Fruit fly (Drosophila melanogaster) whole organism, embryonic: ENCODE data around the gene BNIP3.

Experiments
- ATbp ChIP-seq: fragments of 200-800 bp; sonication (Bioruptor generic); optimal IDR thresholded peaks from 2 replicates; lab custom pipeline; 2017; ENCODE audit warnings: missing biosample characterization, mild to moderate bottlenecking, missing genetic modification characterization, missing genetic modification reagents
- Asciz ChIP-seq: fragments of 200-800 bp; sonication (Bioruptor generic); optimal IDR thresholded peaks from 2 replicates; lab custom pipeline; 2017; ENCODE audit warnings: missing biosample characterization, mild to moderate bottlenecking, missing genetic modification characterization, missing genetic modification reagents
- CG10209 ChIP-seq: fragments of 200-800 bp; sonication (Bioruptor generic); optimal IDR thresholded peaks from 3 replicates; lab custom pipeline; 2017; ENCODE audit warnings: missing biosample characterization, mild to moderate bottlenecking, missing genetic modification characterization, missing genetic modification reagents
- CG10565 ChIP-seq: fragments of 200-800 bp; sonication (Bioruptor generic); optimal IDR thresholded peaks from 3 replicates; lab custom pipeline; 2016; ENCODE audit warnings: missing biosample characterization, mild to moderate bottlenecking, missing genetic modification characterization
- CG11247 ChIP-seq: fragments of 200-800 bp; sonication (Bioruptor generic); IDR thresholded peaks from 2 replicates; pipeline ENCODE4 v1.3.6; 2022; ENCODE audit warnings: missing biosample characterization, missing genetic modification characterization
- CG11456 ChIP-seq: fragments of 200-800 bp; sonication (Bioruptor generic); IDR thresholded peaks from 3 replicates; pipeline ENCODE4 v1.3.6; 2022; ENCODE audit warnings: missing biosample characterization, missing genetic modification characterization
- CG1529 ChIP-seq: fragments of 200-800 bp; sonication (Bioruptor generic); optimal IDR thresholded peaks from 3 replicates; lab custom pipeline; 2018; ENCODE audit warnings: missing biosample characterization, missing genetic modification characterization
- CG15696 ChIP-seq: fragments of 200-800 bp; sonication (Bioruptor generic); optimal IDR thresholded peaks from 2 replicates; lab custom pipeline; 2019; ENCODE audit warnings: missing biosample characterization, mild to moderate bottlenecking, missing genetic modification characterization, moderate library complexity
- CG18764 ChIP-seq: fragments of 200-800 bp; sonication (Bioruptor generic); optimal IDR thresholded peaks from 3 replicates; lab custom pipeline; 2016; ENCODE audit warnings: missing biosample characterization, missing genetic modification characterization
- CG3281 ChIP-seq: fragments of 200-800 bp; sonication (Bioruptor generic); optimal IDR thresholded peaks from 3 replicates; lab custom pipeline; 2017; ENCODE audit warnings: missing biosample characterization, mild to moderate bottlenecking, missing genetic modification characterization
- CG34376 ChIP-seq: fragments of 200-800 bp; sonication (Bioruptor generic); optimal IDR thresholded peaks from 2 replicates; lab custom pipeline; 2018; ENCODE audit warnings: missing biosample characterization, mild to moderate bottlenecking, missing genetic modification characterization
- CG3995 ChIP-seq: fragments of 200-800 bp; sonication (Bioruptor generic); optimal IDR thresholded peaks from 3 replicates; lab custom pipeline; 2016; ENCODE audit warnings: missing biosample characterization, missing genetic modification characterization
- CG4617 ChIP-seq: fragments of 200-800 bp; sonication (Bioruptor generic); optimal IDR thresholded peaks from 3 replicates; lab custom pipeline; 2016; ENCODE audit warnings: missing biosample characterization, missing genetic modification characterization, borderline replicate concordance
- CG4730 ChIP-seq: fragments of 200-800 bp; sonication (Bioruptor generic); IDR thresholded peaks from 2 replicates; pipeline ENCODE4 v1.3.6; 2022; ENCODE audit warnings: missing biosample characterization, missing genetic modification characterization
- CG5953 ChIP-seq: fragments of 200-800 bp; sonication (Bioruptor generic); IDR thresholded peaks from 2 replicates; pipeline ENCODE4 v1.3.6; 2022; ENCODE audit warnings: missing biosample characterization, missing genetic modification characterization
- CG6765 ChIP-seq: fragments of 200-800 bp; sonication (Bioruptor generic); optimal IDR thresholded peaks from 3 replicates; lab custom pipeline; 2017; ENCODE audit warnings: missing biosample characterization, mild to moderate bottlenecking, missing genetic modification characterization
- CG6854 ChIP-seq: fragments of 200-800 bp; sonication (Bioruptor generic); optimal IDR thresholded peaks from 3 replicates; lab custom pipeline; 2017; ENCODE audit warnings: missing biosample characterization, mild to moderate bottlenecking, missing genetic modification characterization
- CG8089 ChIP-seq: fragments of 200-800 bp; sonication (Bioruptor generic); optimal IDR thresholded peaks from 3 replicates; lab custom pipeline; 2016; ENCODE audit warnings: missing biosample characterization, missing genetic modification characterization
- CG8924 ChIP-seq: fragments of 200-800 bp; optimal IDR thresholded peaks from 3 replicates; lab custom pipeline; 2019; ENCODE audit warnings: missing biosample characterization, mild to moderate bottlenecking, missing genetic modification characterization, moderate library complexity
- CG9215 ChIP-seq: fragments of 200-800 bp; sonication (Bioruptor generic); IDR thresholded peaks from 2 replicates; pipeline ENCODE4 v1.3.6; 2022; ENCODE audit warnings: missing biosample characterization, missing genetic modification characterization
- CrebB ChIP-seq: fragments of 200-800 bp; sonication (Bioruptor generic); optimal IDR thresholded peaks from 3 replicates; lab custom pipeline; 2018; ENCODE audit warnings: missing biosample characterization, mild to moderate bottlenecking, missing genetic modification characterization
- D19A ChIP-seq: fragments of 200-800 bp; optimal IDR thresholded peaks from 3 replicates; lab custom pipeline; 2019; ENCODE audit warnings: missing biosample characterization, mild to moderate bottlenecking, missing genetic modification characterization, moderate library complexity
- Ets97D ChIP-seq: fragments of 200-800 bp; sonication (Bioruptor generic); optimal IDR thresholded peaks from 3 replicates; lab custom pipeline; 2016; ENCODE audit warnings: missing biosample characterization, missing genetic modification characterization
- GATAe ChIP-seq: fragments of 200-800 bp; sonication (Bioruptor generic); conservative IDR thresholded peaks from 2 replicates; pipeline ENCODE4 v1.3.6; 2022; ENCODE audit warnings: missing biosample characterization, missing genetic modification characterization
- HLH4C ChIP-seq: fragments of 200-800 bp; sonication (Bioruptor generic); IDR thresholded peaks from 3 replicates; pipeline ENCODE4 v1.3.6; 2022; ENCODE audit warnings: missing biosample characterization, missing genetic modification characterization; ENCODE audit not compliant: partially characterized antibody
- Hr39 ChIP-seq: fragments of >200 bp; optimal IDR thresholded peaks from 2 replicates; lab custom pipeline; 2017
- Hsf ChIP-seq: fragments of 200-800 bp; sonication (Bioruptor generic); optimal IDR thresholded peaks from 3 replicates; lab custom pipeline; 2016; ENCODE audit warnings: missing biosample characterization, missing genetic modification characterization
- Kr ChIP-seq: fragments of 200-800 bp; sonication (Bioruptor generic); optimal IDR thresholded peaks from 2 replicates; lab custom pipeline; 2017; ENCODE audit warnings: missing biosample characterization, mild to moderate bottlenecking, missing genetic modification characterization
- Lim3 ChIP-seq: fragments of 200-800 bp; sonication (Bioruptor generic); IDR thresholded peaks from 2 replicates; pipeline ENCODE4 v1.3.6; 2022; ENCODE audit warnings: missing biosample characterization, missing genetic modification characterization
- Mad ChIP-seq: fragments of 200-800 bp; sonication (Bioruptor generic); optimal IDR thresholded peaks from 2 replicates; lab custom pipeline; 2016; ENCODE audit warnings: missing biosample characterization, missing genetic modification characterization
- Nf-YB ChIP-seq: fragments of 200-800 bp; sonication (Bioruptor generic); optimal IDR thresholded peaks from 3 replicates; lab custom pipeline; 2019; ENCODE audit warnings: missing biosample characterization, mild to moderate bottlenecking, missing genetic modification characterization, moderate library complexity
- NfI ChIP-seq: fragments of 200-800 bp; sonication (Bioruptor generic); optimal IDR thresholded peaks from 3 replicates; lab custom pipeline; 2018; ENCODE audit warnings: missing biosample characterization, mild to moderate bottlenecking, missing genetic modification characterization, moderate library complexity
- Oaz ChIP-seq: fragments of 200-800 bp; sonication (Bioruptor generic); IDR thresholded peaks from 2 replicates; pipeline ENCODE4 v1.3.6; 2022; ENCODE audit warnings: missing biosample characterization, missing genetic modification characterization
- Six4 ChIP-seq: fragments of 200-800 bp; sonication (Bioruptor generic); optimal IDR thresholded peaks from 2 replicates; lab custom pipeline; 2016; ENCODE audit warnings: missing biosample characterization, missing genetic modification characterization
- aop ChIP-seq: fragments of 200-800 bp; sonication (Bioruptor generic); IDR thresholded peaks from 2 replicates; pipeline ENCODE4 v1.3.6; 2022; ENCODE audit warnings: missing biosample characterization, missing genetic modification characterization
- ash1 ChIP-seq: fragments of 200-800 bp; sonication (Bioruptor generic); optimal IDR thresholded peaks from 2 replicates; lab custom pipeline; 2018; ENCODE audit warnings: missing biosample characterization, mild to moderate bottlenecking, missing genetic modification characterization
- bab2 ChIP-seq: fragments of 200-800 bp; sonication (Bioruptor generic); optimal IDR thresholded peaks from 2 replicates; lab custom pipeline; 2016; ENCODE audit warnings: missing biosample characterization, missing genetic modification characterization
- chinmo ChIP-seq: fragments of 200-800 bp; sonication (Bioruptor generic); IDR thresholded peaks from 4 replicates; pipeline ENCODE4 v1.3.6; 2022; ENCODE audit warnings: missing biosample characterization, missing genetic modification characterization; ENCODE audit not compliant: partially characterized antibody
- ewg ChIP-seq: fragments of 200-800 bp; sonication (Bioruptor generic); optimal IDR thresholded peaks from 3 replicates; lab custom pipeline; 2017; ENCODE audit warnings: mild to moderate bottlenecking, missing biosample characterization, missing genetic modification reagents, missing genetic modification characterization
- h ChIP-seq: fragments of >200 bp; optimal IDR thresholded peaks from 2 replicates; lab custom pipeline; 2017
- hbn ChIP-seq: fragments of 200-800 bp; sonication (Bioruptor generic); IDR thresholded peaks from 2 replicates; pipeline ENCODE4 v1.3.6; 2022; ENCODE audit warnings: missing biosample characterization, missing genetic modification characterization; ENCODE audit not compliant: partially characterized antibody
- lilli ChIP-seq: fragments of 200-800 bp; sonication (Bioruptor generic); optimal IDR thresholded peaks from 3 replicates; lab custom pipeline; 2016; ENCODE audit warnings: missing biosample characterization, missing genetic modification characterization
- mirr ChIP-seq: fragments of 200-800 bp; sonication (Bioruptor generic); optimal IDR thresholded peaks from 3 replicates; lab custom pipeline; 2018; ENCODE audit warnings: missing biosample characterization, mild to moderate bottlenecking, missing genetic modification characterization
- onecut ChIP-seq: fragments of 200-800 bp; sonication (Bioruptor generic); IDR thresholded peaks from 2 replicates; pipeline ENCODE4 v1.3.6; 2022; ENCODE audit warnings: missing biosample characterization, missing genetic modification characterization
- schlank ChIP-seq: fragments of 200-800 bp; sonication (Bioruptor generic); optimal IDR thresholded peaks from 2 replicates; lab custom pipeline; 2018; ENCODE audit warnings: missing biosample characterization, mild to moderate bottlenecking, missing genetic modification characterization
- scrt ChIP-seq: fragments of 200-800 bp; sonication (Bioruptor generic); optimal IDR thresholded peaks from 2 replicates; lab custom pipeline; 2018; ENCODE audit warnings: missing biosample characterization, mild to moderate bottlenecking, missing genetic modification characterization, moderate library complexity
- slbo ChIP-seq: fragments of 200-800 bp; sonication (Bioruptor generic); IDR thresholded peaks from 2 replicates; pipeline ENCODE4 v1.3.6; 2022; ENCODE audit warnings: missing biosample characterization, missing genetic modification characterization
- stc ChIP-seq: fragments of 200-800 bp; sonication (Bioruptor generic); IDR thresholded peaks from 2 replicates; pipeline ENCODE4 v1.3.6; 2022; ENCODE audit warnings: missing biosample characterization, missing genetic modification characterization
- ttk ChIP-seq: fragments of 200-800 bp; sonication (Bioruptor generic); IDR thresholded peaks from 2 replicates; pipeline ENCODE4 v2.1.2; 2022; ENCODE audit warnings: missing biosample characterization, missing genetic modification characterization
- wdn ChIP-seq: fragments of 200-800 bp; sonication (Bioruptor generic); IDR thresholded peaks from 2 replicates; pipeline ENCODE4 v1.3.6; 2022; ENCODE audit warnings: missing biosample characterization, missing genetic modification characterization

BNIP3 gene

dm6 chr3L:20473021-20473799, 46.0 kb downstream of the BNIP3 start, which contains the start of the genes CG32428 and CG5969 (continued):
- TF ChIP-seq CG8924 (tag; lab: Kevin White, UChicago) (peak; percentile 70), mirr (peak; percentile 29), Ets97D (peak; percentile 39), h (lab: Kevin White, UChicago) (no peak), bab2 (GFP tag; lab: Kevin White, UChicago) (no peak), ATbp (GFP tag; lab: Kevin White, UChicago) (no peak), chinmo (GFP tag; lab: Robert Waterston, UW) (peak; percentile 64; the same call in 1 of the 4 replicates), ash1 (GFP tag; lab: Kevin White, UChicago) (no peak), CG11247 (peak; percentile 61), CG10565 (no peak), Lim3 (GFP tag; lab: Robert Waterston, UW) (no peak), slbo (peak; percentile 89), CrebB (tag; lab: Kevin White, UChicago) (peak; percentile 13), Kr (no peak), ttk (GFP tag; lab: Robert Waterston, UW) (no peak), CG15696 (tag; lab: Kevin White, UChicago) (no peak), wdn (0 out of 2 replicates have a peak, but pooled peaks have one; percentile 43), stc (no peak), Oaz (GFP tag; lab: Robert Waterston, UW) (no peak), CG18764 (GFP tag; lab: Kevin White, UChicago) (peak; percentile 13), CG11456 (GFP tag; lab: Robert Waterston, UW) (peak; percentile 71), CG1529 (no peak), CG6765 (GFP tag; lab: Kevin White, UChicago) (peak; percentile 12), CG3995 (GFP tag; lab: Kevin White, UChicago) (peak; percentile 95), Mad (GFP tag; lab: Kevin White, UChicago) (no peak), aop (GFP tag; lab: Robert Waterston, UW) (no peak), schlank (no peak), hbn (GFP tag; lab: Robert Waterston, UW) (no peak), Hr39 (lab: Kevin White, UChicago) (no peak), HLH4C (0 out of 3 replicates have a peak, but pooled peaks have one; percentile 8), CG4730 (no peak), CG4617 (GFP tag; lab: Kevin White, UChicago) (no peak), ewg (GFP tag; lab: Kevin White, UChicago) (peak; percentile 36), Asciz (GFP tag; lab: Kevin White, UChicago) (no peak), GATAe (GFP tag; lab: Robert Waterston, UW) (peak; percentile 9; the same call in 1 of the 2 replicates), CG5953 (no peak), CG8089 (GFP tag; lab: Kevin White, UChicago) (no peak), CG9215 (GFP tag; lab: Robert Waterston, UW) (no peak; the same call in 1 of the 2 replicates), Hsf (GFP tag; lab: Kevin White, UChicago) (no peak), NfI (peak; percentile 67), D19A (tag; lab: Kevin White, UChicago) (peak; percentile 59), scrt (GFP tag; lab: Kevin White, UChicago) (peak; percentile 9), CG34376 (GFP tag; lab: Kevin White, UChicago) (peak; percentile 26), onecut (GFP tag; lab: Robert Waterston, UW) (peak; percentile 22; the same call in 1 of the 2 replicates), CG6854 (GFP tag; lab: Kevin White, UChicago) (peak; percentile 7), CG10209 (GFP tag; lab: Kevin White, UChicago) (peak; percentile 70), Nf-YB (GFP tag; lab: Kevin White, UChicago) (peak; percentile 58), CG3281 (peak; percentile 63), lilli (GFP tag; lab: Kevin White, UChicago) (peak; percentile 34), Six4 (peak; percentile 29)
